Fruit fly (Drosophila melanogaster) whole organism, prepupa: ENCODE results near the gene Kap3.
A peak's percentile ranks its signal among the peaks of the same experiment; 100 is the strongest.

Experiments
- Blimp-1 ChIP-seq: fragments of 200-800 bp; sonication (Bioruptor generic); optimal IDR thresholded peaks from 3 replicates; lab custom pipeline; 2017; ENCODE audit warnings: missing biosample characterization, missing genetic modification characterization, mild to moderate bottlenecking, moderate library complexity, missing genetic modification reagents
- CG10631 ChIP-seq: fragments of 200-800 bp; sonication (Bioruptor generic); optimal IDR thresholded peaks from 2 replicates; lab custom pipeline; 2016; ENCODE audit warnings: missing biosample characterization, missing genetic modification characterization
- CG10669 ChIP-seq: fragments of 200-800 bp; sonication (Bioruptor generic); optimal IDR thresholded peaks from 3 replicates; lab custom pipeline; 2018; ENCODE audit warnings: missing biosample characterization, mild to moderate bottlenecking, missing genetic modification characterization, moderate library complexity
- CG11294 ChIP-seq: fragments of 200-800 bp; sonication (Bioruptor generic); IDR thresholded peaks from 2 replicates; pipeline ENCODE4 v1.3.6; 2022; ENCODE audit warnings: missing biosample characterization, missing genetic modification characterization
- CG11762 ChIP-seq: fragments of 200-800 bp; sonication (Bioruptor generic); optimal IDR thresholded peaks from 3 replicates; lab custom pipeline; 2016; ENCODE audit warnings: missing biosample characterization, missing genetic modification characterization; ENCODE audit not compliant: insufficient read depth
- CG11902 ChIP-seq: fragments of 200-800 bp; sonication (Bioruptor generic); optimal IDR thresholded peaks from 3 replicates; lab custom pipeline; 2016; ENCODE audit warnings: missing biosample characterization, missing genetic modification characterization
- CG15336 ChIP-seq: fragments of 200-800 bp; sonication (Bioruptor generic); IDR thresholded peaks from 2 replicates; pipeline ENCODE4 v1.3.6; 2022; ENCODE audit warnings: missing biosample characterization, missing genetic modification characterization
- CG1621 ChIP-seq: fragments of 200-800 bp; sonication (Bioruptor generic); optimal IDR thresholded peaks from 3 replicates; lab custom pipeline; 2018; ENCODE audit warnings: missing biosample characterization, mild to moderate bottlenecking, missing genetic modification characterization
- CG16779 ChIP-seq: fragments of 200-800 bp; sonication (Bioruptor generic); optimal IDR thresholded peaks from 3 replicates; lab custom pipeline; 2017; ENCODE audit warnings: missing biosample characterization, mild to moderate bottlenecking, missing genetic modification characterization
- CG3032 ChIP-seq: fragments of 200-800 bp; optimal IDR thresholded peaks from 2 replicates; lab custom pipeline; 2019; ENCODE audit warnings: missing biosample characterization, mild to moderate bottlenecking, missing genetic modification characterization, moderate library complexity
- CG31627 ChIP-seq: fragments of 200-800 bp; sonication (Bioruptor generic); optimal IDR thresholded peaks from 3 replicates; lab custom pipeline; 2016; ENCODE audit warnings: missing biosample characterization, missing genetic modification characterization
- CG32006 ChIP-seq: fragments of 200-800 bp; sonication (Bioruptor generic); optimal IDR thresholded peaks from 3 replicates; lab custom pipeline; 2017; ENCODE audit warnings: missing biosample characterization, mild to moderate bottlenecking, missing genetic modification characterization
- CG34406 ChIP-seq: fragments of 200-800 bp; sonication (Bioruptor generic); optimal IDR thresholded peaks from 3 replicates; lab custom pipeline; 2016; ENCODE audit warnings: missing biosample characterization, missing genetic modification characterization
- CG4318 ChIP-seq: fragments of 200-800 bp; sonication (Bioruptor generic); optimal IDR thresholded peaks from 3 replicates; lab custom pipeline; 2017; ENCODE audit warnings: missing biosample characterization, mild to moderate bottlenecking, missing genetic modification characterization
- CG6163 ChIP-seq: fragments of 200-800 bp; sonication (Bioruptor generic); IDR thresholded peaks from 3 replicates; pipeline ENCODE4 v1.3.6; 2022; ENCODE audit warnings: missing biosample characterization, missing genetic modification characterization
- CG6276 ChIP-seq: fragments of 200-800 bp; sonication (Bioruptor generic); optimal IDR thresholded peaks from 2 replicates; lab custom pipeline; 2017; ENCODE audit warnings: missing biosample characterization, mild to moderate bottlenecking, missing genetic modification characterization
- CG6792 ChIP-seq: fragments of 200-800 bp; sonication (Bioruptor generic); optimal IDR thresholded peaks from 3 replicates; lab custom pipeline; 2016; ENCODE audit warnings: missing biosample characterization, missing genetic modification characterization
- CG6808 ChIP-seq: fragments of 200-800 bp; sonication (Bioruptor generic); optimal IDR thresholded peaks from 3 replicates; lab custom pipeline; 2017; ENCODE audit warnings: missing biosample characterization, missing genetic modification characterization, mild to moderate bottlenecking, moderate library complexity, missing genetic modification reagents
- CG6854 ChIP-seq: fragments of 200-800 bp; sonication (Bioruptor generic); optimal IDR thresholded peaks from 2 replicates; lab custom pipeline; 2017; ENCODE audit warnings: missing biosample characterization, mild to moderate bottlenecking, missing genetic modification characterization
- CG8119 ChIP-seq: fragments of 200-800 bp; sonication (Bioruptor generic); IDR thresholded peaks from 3 replicates; pipeline ENCODE4 v1.3.6; 2022; ENCODE audit warnings: missing biosample characterization, missing genetic modification characterization
- CG8632 ChIP-seq: fragments of 200-800 bp; sonication (Bioruptor generic); optimal IDR thresholded peaks from 3 replicates; lab custom pipeline; 2016; ENCODE audit warnings: missing biosample characterization, missing genetic modification characterization
- CG9139 ChIP-seq: fragments of 200-800 bp; sonication (Bioruptor generic); optimal IDR thresholded peaks from 3 replicates; lab custom pipeline; 2017; ENCODE audit warnings: missing biosample characterization, mild to moderate bottlenecking, missing genetic modification characterization
- Eip75B ChIP-seq: fragments of 200-800 bp; sonication (Bioruptor generic); optimal IDR thresholded peaks from 3 replicates; lab custom pipeline; 2016; ENCODE audit warnings: missing biosample characterization, missing genetic modification characterization
- Eip78C ChIP-seq: fragments of 200-800 bp; sonication (Bioruptor generic); peaks from one replicate; lab custom pipeline; 2016; ENCODE audit warnings: missing biosample characterization, missing genetic modification characterization
- Eip93F ChIP-seq: fragments of 200-800 bp; sonication (Bioruptor generic); optimal IDR thresholded peaks from 2 replicates; lab custom pipeline; 2016; ENCODE audit warnings: missing biosample characterization, mild to moderate bottlenecking, missing genetic modification characterization
- Ets21C ChIP-seq: fragments of 200-800 bp; sonication (Bioruptor generic); optimal IDR thresholded peaks from 3 replicates; lab custom pipeline; 2016; ENCODE audit warnings: missing biosample characterization, missing genetic modification characterization
- Ets96B ChIP-seq: fragments of 200-800 bp; optimal IDR thresholded peaks from 2 replicates; lab custom pipeline; 2019; ENCODE audit warnings: missing biosample characterization, mild to moderate bottlenecking, missing genetic modification characterization, moderate library complexity
- Gug ChIP-seq: fragments of 200-800 bp; sonication (Bioruptor generic); IDR thresholded peaks from 2 replicates; pipeline ENCODE4 v1.3.6; 2022; ENCODE audit warnings: missing biosample characterization, missing genetic modification characterization
- Hr38 ChIP-seq: sonication (Bioruptor generic); optimal IDR thresholded peaks from 2 replicates; lab custom pipeline; 2016; ENCODE audit warnings: missing biosample characterization, missing genetic modification characterization
- Hr4 ChIP-seq: fragments of 200-800 bp; sonication (Bioruptor generic); optimal IDR thresholded peaks from 3 replicates; lab custom pipeline; 2016; ENCODE audit warnings: missing biosample characterization, missing genetic modification characterization
- Lpt ChIP-seq: fragments of 200-800 bp; sonication (Bioruptor generic); optimal IDR thresholded peaks from 3 replicates; lab custom pipeline; 2016; ENCODE audit warnings: missing biosample characterization, missing genetic modification characterization
- Met ChIP-seq: fragments of 200-800 bp; sonication (Bioruptor generic); optimal IDR thresholded peaks from 3 replicates; lab custom pipeline; 2016; ENCODE audit warnings: missing biosample characterization, missing genetic modification characterization
- OdsH ChIP-seq: fragments of 200-800 bp; sonication (Bioruptor generic); optimal IDR thresholded peaks from 3 replicates; lab custom pipeline; 2016; ENCODE audit warnings: missing biosample characterization, missing genetic modification characterization
- Smox ChIP-seq: fragments of 200-800 bp; sonication (Bioruptor generic); optimal IDR thresholded peaks from 3 replicates; lab custom pipeline; 2016; ENCODE audit warnings: missing biosample characterization, missing genetic modification characterization
- Sox102F ChIP-seq: fragments of 200-800 bp; sonication (Bioruptor generic); optimal IDR thresholded peaks from 2 replicates; lab custom pipeline; 2016; ENCODE audit warnings: missing biosample characterization, mild to moderate bottlenecking, missing genetic modification characterization
- Sox15 ChIP-seq: fragments of 200-800 bp; sonication (Bioruptor generic); optimal IDR thresholded peaks from 3 replicates; lab custom pipeline; 2016; ENCODE audit warnings: missing biosample characterization, missing genetic modification characterization
- acj6 ChIP-seq: fragments of 200-800 bp; sonication (Bioruptor generic); optimal IDR thresholded peaks from 3 replicates; lab custom pipeline; 2016; ENCODE audit warnings: missing biosample characterization, missing genetic modification characterization
- cyc ChIP-seq: fragments of 200-800 bp; sonication (Bioruptor generic); optimal IDR thresholded peaks from 3 replicates; lab custom pipeline; 2016; ENCODE audit warnings: missing biosample characterization, missing genetic modification characterization
- dac ChIP-seq: fragments of 200-800 bp; sonication (Bioruptor generic); optimal IDR thresholded peaks from 2 replicates; lab custom pipeline; 2017; ENCODE audit warnings: missing biosample characterization, mild to moderate bottlenecking, missing genetic modification characterization
- dsx ChIP-seq: fragments of 200-800 bp; optimal IDR thresholded peaks from 3 replicates; lab custom pipeline; 2019; ENCODE audit warnings: missing biosample characterization, mild to moderate bottlenecking, missing genetic modification characterization, moderate library complexity; ENCODE audit not compliant: poor library complexity, severe bottlenecking
- eg ChIP-seq: fragments of 200-800 bp; sonication (Bioruptor generic); IDR thresholded peaks from 3 replicates; pipeline ENCODE4 v1.3.6; 2022; ENCODE audit warnings: missing biosample characterization, missing genetic modification characterization
- esn ChIP-seq: fragments of 200-800 bp; sonication (Bioruptor generic); optimal IDR thresholded peaks from 2 replicates; lab custom pipeline; 2016; ENCODE audit warnings: missing biosample characterization, mild to moderate bottlenecking, missing genetic modification characterization, moderate library complexity
- fd59A ChIP-seq: fragments of 200-800 bp; sonication (Bioruptor generic); optimal IDR thresholded peaks from 2 replicates; lab custom pipeline; 2017; ENCODE audit warnings: missing biosample characterization, mild to moderate bottlenecking, missing genetic modification characterization, missing genetic modification reagents
- fd85E ChIP-seq: fragments of 200-800 bp; sonication (Bioruptor generic); optimal IDR thresholded peaks from 3 replicates; lab custom pipeline; 2016; ENCODE audit warnings: missing biosample characterization, missing genetic modification characterization
- fkh ChIP-seq: fragments of 200-800 bp; sonication (Bioruptor generic); optimal IDR thresholded peaks from 3 replicates; lab custom pipeline; 2017; ENCODE audit warnings: missing biosample characterization, mild to moderate bottlenecking, missing genetic modification characterization, moderate library complexity
- lz ChIP-seq: fragments of 200-800 bp; sonication (Bioruptor generic); optimal IDR thresholded peaks from 3 replicates; lab custom pipeline; 2016; ENCODE audit warnings: missing biosample characterization, missing genetic modification characterization
- net ChIP-seq: fragments of 200-800 bp; sonication (Bioruptor generic); optimal IDR thresholded peaks from 3 replicates; lab custom pipeline; 2016; ENCODE audit warnings: missing biosample characterization, missing genetic modification characterization
- pdm3 ChIP-seq: fragments of 200-800 bp; sonication (Bioruptor generic); optimal IDR thresholded peaks from 3 replicates; lab custom pipeline; 2016; ENCODE audit warnings: missing biosample characterization, missing genetic modification characterization
- spab ChIP-seq: fragments of 200-800 bp; sonication (Bioruptor generic); optimal IDR thresholded peaks from 2 replicates; lab custom pipeline; 2017; ENCODE audit warnings: missing biosample characterization, mild to moderate bottlenecking, missing genetic modification characterization, missing genetic modification reagents
- svp ChIP-seq: fragments of 200-800 bp; sonication (Bioruptor generic); peaks from one replicate; lab custom pipeline; 2016; ENCODE audit warnings: missing biosample characterization, missing genetic modification characterization
- topi ChIP-seq: fragments of 200-800 bp; sonication (Bioruptor generic); optimal IDR thresholded peaks from 3 replicates; lab custom pipeline; 2016; ENCODE audit warnings: missing biosample characterization, missing genetic modification characterization
- vri ChIP-seq: fragments of 200-800 bp; sonication (Bioruptor generic); optimal IDR thresholded peaks from 3 replicates; lab custom pipeline; 2016; ENCODE audit warnings: missing biosample characterization, mild to moderate bottlenecking, missing genetic modification characterization

Gene Kap3

DNA sequence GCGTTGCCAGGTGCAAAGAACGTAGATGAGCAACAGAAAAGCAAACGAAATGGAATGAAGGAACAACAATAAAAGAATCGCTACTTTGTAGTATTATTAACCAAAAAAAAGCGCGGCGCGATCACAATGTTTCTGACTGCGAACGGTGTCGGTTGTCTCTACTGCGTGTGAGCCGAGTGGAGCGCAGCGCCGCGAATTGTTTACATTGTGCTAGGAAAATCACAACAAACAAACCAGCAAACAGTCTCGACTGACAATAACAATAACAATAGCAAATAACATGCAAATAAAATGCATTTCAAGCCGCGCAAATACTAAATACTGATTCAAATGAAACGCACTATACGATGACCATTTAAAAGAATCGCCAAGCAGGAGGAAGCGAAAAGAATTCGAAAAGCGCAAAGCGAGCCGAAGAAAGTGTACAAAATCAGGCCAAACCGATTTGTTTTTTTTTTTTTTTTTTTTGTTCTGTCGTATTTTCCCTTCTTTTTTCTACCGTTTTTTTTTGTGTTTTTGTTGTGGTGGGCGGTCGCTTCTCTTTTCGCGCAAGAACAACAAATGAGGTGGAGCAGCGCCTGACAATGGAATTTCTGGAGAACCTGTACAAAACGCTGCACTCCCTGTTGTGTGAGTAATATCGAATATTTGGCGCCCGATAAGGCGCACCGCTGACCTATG is at the start of gene Kap3, which contains the start of gene CG34348:
TSS of gene Kap3 (minus strand) at position 217 of the 681 bp plus-strand sequence.
TSS of gene CG34348 (plus strand) at position 6 of the 681 bp plus-strand sequence.
- TF ChIP-seq CG32006 (GFP tag; lab: Kevin White, UChicago) (no peak), Eip93F (GFP tag; lab: Kevin White, UChicago) (no peak), CG9139 (GFP tag; lab: Kevin White, UChicago) (peak; percentile 31), Met (GFP tag; lab: Kevin White, UChicago) (no peak), CG8632 (GFP tag; lab: Kevin White, UChicago) (no peak), CG11294 (GFP tag; lab: Robert Waterston, UW) (no peak), dsx (GFP tag; lab: Kevin White, UChicago) (peak; percentile 92), CG34406 (no peak), Eip75B (GFP tag; lab: Kevin White, UChicago) (no peak), CG6854 (no peak), CG10669 (GFP tag; lab: Kevin White, UChicago) (no peak), Ets21C (GFP tag; lab: Kevin White, UChicago) (no peak), fd59A (GFP tag; lab: Kevin White, UChicago) (no peak), svp (GFP tag; lab: Kevin White, UChicago) (no peak), pdm3 (GFP tag; lab: Kevin White, UChicago) (no peak), CG6276 (GFP tag; lab: Kevin White, UChicago) (peak; percentile 59), Gug (GFP tag; lab: Robert Waterston, UW) (no peak), Hr4 (GFP tag; lab: Kevin White, UChicago) (peak; percentile 26), CG4318 (GFP tag; lab: Kevin White, UChicago) (no peak), CG11902 (GFP tag; lab: Kevin White, UChicago) (no peak), esn (no peak), CG31627 (GFP tag; lab: Kevin White, UChicago) (no peak), Smox (GFP tag; lab: Kevin White, UChicago) (no peak), Hr38 (GFP tag; lab: Kevin White, UChicago) (no peak), Eip78C (GFP tag; lab: Kevin White, UChicago) (no peak), fd85E (GFP tag; lab: Kevin White, UChicago) (no peak), Sox15 (no peak), CG16779 (tag; lab: Kevin White, UChicago) (no peak), net (GFP tag; lab: Kevin White, UChicago) (no peak), CG3032 (tag; lab: Kevin White, UChicago) (no peak), CG6792 (GFP tag; lab: Kevin White, UChicago) (no peak), cyc (GFP tag; lab: Kevin White, UChicago) (no peak), CG11762 (GFP tag; lab: Kevin White, UChicago) (no peak), eg (peak; percentile 64; the same call in 2 of the 3 replicates), lz (GFP tag; lab: Kevin White, UChicago) (no peak), CG6808 (GFP tag; lab: Kevin White, UChicago) (no peak), Sox102F (GFP tag; lab: Kevin White, UChicago) (no peak), fkh (GFP tag; lab: Kevin White, UChicago) (peak; percentile 3), Ets96B (tag; lab: Kevin White, UChicago) (no peak), acj6 (GFP tag; lab: Kevin White, UChicago) (no peak), CG6163 (GFP tag; lab: Robert Waterston, UW) (peak; percentile 67), Blimp-1 (GFP tag; lab: Kevin White, UChicago) (no peak), CG10631 (GFP tag; lab: Kevin White, UChicago) (no peak), CG15336 (GFP tag; lab: Robert Waterston, UW) (no peak), Lpt (GFP tag; lab: Kevin White, UChicago) (no peak), OdsH (GFP tag; lab: Kevin White, UChicago) (no peak), topi (no peak), spab (GFP tag; lab: Kevin White, UChicago) (no peak), CG8119 (no peak), vri (GFP tag; lab: Kevin White, UChicago) (no peak), CG1621 (tag; lab: Kevin White, UChicago) (no peak), dac (GFP tag; lab: Kevin White, UChicago) (no peak)
